Worm (Caenorhabditis elegans): ENCODE data around the gene fbxb-44.

DNA sequence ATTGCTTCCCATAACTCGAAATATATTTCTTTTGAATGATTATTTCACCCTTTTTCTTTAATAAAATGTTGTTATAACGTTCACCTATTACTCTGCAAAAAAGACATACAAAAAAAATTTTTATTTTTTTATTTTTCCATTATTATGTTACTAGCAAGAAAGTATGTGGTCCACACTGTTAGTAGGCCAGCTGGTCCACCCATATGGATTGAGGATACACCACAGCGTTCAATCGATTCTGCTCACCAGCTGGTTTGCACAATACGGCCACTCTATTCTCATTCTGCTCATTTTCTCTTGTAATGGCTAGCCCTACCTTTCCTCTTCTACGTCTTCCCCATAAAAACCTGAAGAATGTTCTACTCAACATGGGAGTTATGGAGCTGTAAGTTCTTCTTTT lies at the start of gene fbxb-44:
- TF ChIP-seq med-1 (GFP tag; optimal IDR thresholded peaks at IDR 0.05; ENCODE audit: insufficient read depth) (no peak), tab-1 (GFP tag; IDR thresholded peaks at IDR 0.05) (no peak), flt-1 (GFP tag; IDR thresholded peaks at IDR 0.05) (no peak), ref-1 (GFP tag; conservative IDR thresholded peaks at IDR 0.05) (no peak), klf-2 (GFP tag; conservative IDR thresholded peaks at IDR 0.05) (no peak), T22C8.4 (GFP tag; IDR thresholded peaks at IDR 0.05) (no peak), ztf-23 (GFP tag; IDR thresholded peaks at IDR 0.05) (no peak)
